Worm (Caenorhabditis elegans) whole organism, mixed stage, embryonic: ENCODE measurements around the gene nhr-21.

Experiments
- M03D4.4 ChIP-seq: sonication (generic microtip); optimal IDR thresholded peaks from 2 replicates; lab custom pipeline; 2017; ENCODE audit warnings: mild to moderate bottlenecking, missing genetic modification characterization, missing compliant biosample characterization
- bed-3 ChIP-seq: fragments of 200-800 bp; sonication (Bioruptor generic); optimal IDR thresholded peaks from 3 replicates; lab custom pipeline; 2018; ENCODE audit warnings: mild to moderate bottlenecking, missing genetic modification characterization, moderate library complexity, missing compliant biosample characterization
- blmp-1 ChIP-seq: fragments of 150-350 bp; optimal IDR thresholded peaks from 2 replicates; lab custom pipeline; 2014; ENCODE audit warnings: missing biosample characterization, missing genetic modification characterization
- ceh-39 ChIP-seq: fragments of 150-350 bp; optimal IDR thresholded peaks from 2 replicates; lab custom pipeline; 2014; ENCODE audit warnings: missing biosample characterization, missing genetic modification characterization
- ceh-83 ChIP-seq: fragments of 200-800 bp; sonication (Bioruptor generic); optimal IDR thresholded peaks from 2 replicates; lab custom pipeline; 2018; ENCODE audit warnings: mild to moderate bottlenecking, missing genetic modification characterization, missing compliant biosample characterization
- ces-1 ChIP-seq: fragments of 150-350 bp; optimal IDR thresholded peaks from 2 replicates; lab custom pipeline; 2014; ENCODE audit warnings: missing biosample characterization, missing genetic modification reagents, missing genetic modification characterization
- cnd-1 ChIP-seq: fragments of 200-800 bp; sonication (Bioruptor generic); optimal IDR thresholded peaks from 2 replicates; lab custom pipeline; 2018; ENCODE audit warnings: mild to moderate bottlenecking, missing genetic modification characterization, missing compliant biosample characterization
- drap-1 ChIP-seq: fragments of 200-800 bp; sonication (Bioruptor generic); optimal IDR thresholded peaks from 3 replicates; lab custom pipeline; 2018; ENCODE audit warnings: mild to moderate bottlenecking, missing genetic modification characterization, missing compliant biosample characterization
- elt-1 ChIP-seq: sonication (generic microtip); optimal IDR thresholded peaks from 2 replicates; lab custom pipeline; 2017; ENCODE audit warnings: missing genetic modification characterization, mild to moderate bottlenecking, missing compliant biosample characterization, antibody characterized with exemption, moderate library complexity, borderline replicate concordance; ENCODE audit not compliant: insufficient read depth
- elt-3 ChIP-seq: fragments of 150-350 bp; optimal IDR thresholded peaks from 2 replicates; lab custom pipeline; 2014; ENCODE audit warnings: missing biosample characterization, missing genetic modification characterization
- flh-1 ChIP-seq: fragments of 200-800 bp; sonication (Bioruptor generic); optimal IDR thresholded peaks from 2 replicates; lab custom pipeline; 2018; ENCODE audit warnings: mild to moderate bottlenecking, missing genetic modification characterization, moderate library complexity, missing compliant biosample characterization
- ham-2 ChIP-seq: fragments of 200-800 bp; sonication (Bioruptor generic); optimal IDR thresholded peaks from 2 replicates; lab custom pipeline; 2018; ENCODE audit warnings: mild to moderate bottlenecking, missing genetic modification characterization, missing compliant biosample characterization
- hlh-1 ChIP-seq: fragments of 150-350 bp; optimal IDR thresholded peaks from 2 replicates; lab custom pipeline; 2014; ENCODE audit warnings: missing biosample characterization, missing genetic modification reagents, missing genetic modification characterization
- lin-13 ChIP-seq: fragments of 150-350 bp; optimal IDR thresholded peaks from 2 replicates; lab custom pipeline; 2014; ENCODE audit warnings: missing biosample characterization, missing genetic modification characterization
- lin-32 ChIP-seq: fragments of 200-800 bp; sonication (Bioruptor generic); optimal IDR thresholded peaks from 2 replicates; lab custom pipeline; 2018; ENCODE audit warnings: mild to moderate bottlenecking, missing genetic modification characterization, missing compliant biosample characterization
- lsy-2 ChIP-seq: fragments of 150-350 bp; optimal IDR thresholded peaks from 2 replicates; lab custom pipeline; 2014; ENCODE audit warnings: missing biosample characterization, missing genetic modification characterization
- mep-1 ChIP-seq: fragments of 150-350 bp; optimal IDR thresholded peaks from 2 replicates; lab custom pipeline; 2017; ENCODE audit warnings: missing biosample characterization, missing genetic modification reagents, missing genetic modification characterization, inconsistent platforms
- mls-2 ChIP-seq: sonication (generic microtip); optimal IDR thresholded peaks from 2 replicates; lab custom pipeline; 2016; ENCODE audit warnings: mild to moderate bottlenecking, missing genetic modification characterization, moderate library complexity, missing compliant biosample characterization
- nhr-12 ChIP-seq: fragments of 150-350 bp; optimal IDR thresholded peaks from 2 replicates; lab custom pipeline; 2014; ENCODE audit warnings: missing biosample characterization, missing genetic modification characterization
- nhr-2 ChIP-seq: fragments of 150-350 bp; optimal IDR thresholded peaks from 2 replicates; lab custom pipeline; 2014; ENCODE audit warnings: missing biosample characterization, missing genetic modification characterization
- nhr-237 ChIP-seq: fragments of 150-350 bp; optimal IDR thresholded peaks from 2 replicates; lab custom pipeline; 2014; ENCODE audit warnings: missing biosample characterization, missing genetic modification characterization
- nhr-28 ChIP-seq: fragments of 150-350 bp; optimal IDR thresholded peaks from 2 replicates; lab custom pipeline; 2014; ENCODE audit warnings: missing biosample characterization, missing genetic modification characterization
- nhr-76 ChIP-seq: sonication (generic microtip); optimal IDR thresholded peaks from 2 replicates; lab custom pipeline; 2017; ENCODE audit warnings: missing biosample characterization, missing genetic modification characterization
- pha-4 ChIP-seq: fragments of 150-350 bp; optimal IDR thresholded peaks from 2 replicates; lab custom pipeline; 2018; ENCODE audit warnings: missing biosample characterization, missing genetic modification reagents, missing genetic modification characterization
- sem-2 ChIP-seq: fragments of 200-800 bp; sonication (Bioruptor generic); optimal IDR thresholded peaks from 2 replicates; lab custom pipeline; 2018; ENCODE audit warnings: mild to moderate bottlenecking, missing genetic modification characterization, missing compliant biosample characterization
- snpc-4 ChIP-seq: fragments of 150-350 bp; optimal IDR thresholded peaks from 2 replicates; lab custom pipeline; 2014; ENCODE audit warnings: missing biosample characterization, missing genetic modification characterization
- sptf-1 ChIP-seq: sonication (generic microtip); optimal IDR thresholded peaks from 2 replicates; lab custom pipeline; 2017; ENCODE audit warnings: mild to moderate bottlenecking, missing genetic modification characterization, moderate library complexity, missing compliant biosample characterization
- tbx-8 ChIP-seq: fragments of 200-800 bp; sonication (Bioruptor generic); optimal IDR thresholded peaks from 2 replicates; lab custom pipeline; 2018; ENCODE audit warnings: mild to moderate bottlenecking, missing genetic modification characterization, moderate library complexity, missing compliant biosample characterization
- unc-120 ChIP-seq: sonication (generic microtip); optimal IDR thresholded peaks from 2 replicates; lab custom pipeline; 2017; ENCODE audit warnings: missing genetic modification characterization, missing compliant biosample characterization; ENCODE audit not compliant: poor library complexity, severe bottlenecking
- unc-39 ChIP-seq: fragments of 150-350 bp; optimal IDR thresholded peaks from 2 replicates; lab custom pipeline; 2014; ENCODE audit warnings: missing biosample characterization, missing genetic modification characterization
- unc-62 ChIP-seq: fragments of 150-350 bp; optimal IDR thresholded peaks from 2 replicates; lab custom pipeline; 2014; ENCODE audit warnings: missing biosample characterization, missing genetic modification reagents, missing genetic modification characterization
- zip-8 ChIP-seq: fragments of 150-350 bp; optimal IDR thresholded peaks from 2 replicates; lab custom pipeline; 2014; ENCODE audit warnings: missing biosample characterization, missing genetic modification characterization
- ztf-11 ChIP-seq: fragments of 150-350 bp; optimal IDR thresholded peaks from 2 replicates; lab custom pipeline; 2014; ENCODE audit warnings: missing biosample characterization, missing genetic modification characterization

The nhr-21 gene

DNA sequence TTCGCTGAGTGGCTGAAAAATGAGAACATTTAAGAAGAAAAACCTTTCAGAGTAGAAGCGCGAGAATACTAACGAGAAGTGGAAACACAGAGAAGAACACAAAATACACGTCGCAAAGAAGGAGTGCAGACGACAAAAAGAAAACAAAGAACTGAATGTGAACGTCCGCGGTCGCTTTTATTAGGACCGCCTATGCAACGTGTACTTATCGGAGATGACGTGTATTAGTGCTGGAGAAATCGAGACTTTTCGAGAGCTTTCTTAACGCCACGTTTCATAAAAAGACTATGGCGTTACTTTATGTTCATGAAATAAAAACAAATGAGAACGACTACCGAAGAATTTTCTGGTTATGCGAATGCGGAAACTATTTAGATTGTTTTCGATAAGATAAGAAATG is 13.5 kb downstream of the nhr-21 start, which contains the start of gene hsp-4:
hsp-4 (minus strand) TSS at position 139 of the 400 bp plus-strand sequence.
- TF ChIP-seq cnd-1 (tag; lab: Kevin White, UChicago) (no peak), nhr-2 (tag; lab: Kevin White, UChicago) (peak; percentile 10)

ce11 chrII:7353027-7353426 is 14.0 kb downstream of the nhr-21 start:
- no peak for TF ChIP-seq cnd-1 (tag; lab: Kevin White, UChicago)
- no peak for TF ChIP-seq unc-62 (GFP tag; lab: Kevin White, UChicago)
- TF ChIP-seq snpc-4 (tag; lab: Kevin White, UChicago) = no peak

DNA sequence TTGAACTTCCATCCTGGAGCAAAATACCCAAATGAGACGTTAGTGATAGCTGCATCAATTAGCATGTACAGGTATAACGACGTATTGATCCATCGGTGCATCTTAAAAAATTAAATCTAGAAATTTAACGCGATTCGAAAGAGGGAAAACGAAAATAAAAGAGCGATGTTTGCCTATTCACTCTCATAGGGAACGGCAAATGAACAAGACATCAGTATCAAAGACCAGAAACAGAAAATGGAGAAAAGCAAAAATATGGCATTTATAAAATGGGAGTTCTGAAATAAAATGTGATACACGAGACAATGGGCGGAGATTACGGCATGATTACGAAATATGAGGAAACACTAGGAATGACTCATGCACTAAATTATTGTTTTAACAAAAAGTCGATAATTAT is 17.3 kb downstream of the nhr-21 start, which contains the start of gene haf-2:
haf-2 (minus strand) TSS at position 101 of the 400 bp plus-strand sequence.
- TF ChIP-seq zip-8 (tag; lab: Kevin White, UChicago) = no peak
- TF ChIP-seq hlh-1 (tag; lab: Kevin White, UChicago) = no peak
- no peak for TF ChIP-seq ham-2 (GFP tag; lab: Kevin White, UChicago)
- TF ChIP-seq tbx-8 (GFP tag; lab: Kevin White, UChicago) = no peak
- TF ChIP-seq flh-1 (GFP tag; lab: Kevin White, UChicago) = no peak
- no peak for TF ChIP-seq ces-1 (GFP tag; lab: Kevin White, UChicago)
- TF ChIP-seq lin-13 (tag; lab: Kevin White, UChicago) = no peak
- TF ChIP-seq pha-4 (tag; lab: Kevin White, UChicago) = no peak
- no peak for TF ChIP-seq nhr-12 (tag; lab: Kevin White, UChicago)
- no peak for TF ChIP-seq mls-2 (tag; lab: Kevin White, UChicago)
- no peak for TF ChIP-seq sem-2
- no peak for TF ChIP-seq blmp-1 (tag; lab: Kevin White, UChicago)
- TF ChIP-seq nhr-76 (tag; lab: Kevin White, UChicago) = no peak
- no peak for TF ChIP-seq unc-62 (GFP tag; lab: Kevin White, UChicago)
- no peak for TF ChIP-seq ceh-83
- TF ChIP-seq mep-1 (tag; lab: Kevin White, UChicago) = no peak
- TF ChIP-seq drap-1 (GFP tag; lab: Kevin White, UChicago) = no peak
- TF ChIP-seq lin-32 = no peak
- TF ChIP-seq nhr-2 (tag; lab: Kevin White, UChicago) = no peak
- no peak for TF ChIP-seq ztf-11 (tag; lab: Kevin White, UChicago)

DNA sequence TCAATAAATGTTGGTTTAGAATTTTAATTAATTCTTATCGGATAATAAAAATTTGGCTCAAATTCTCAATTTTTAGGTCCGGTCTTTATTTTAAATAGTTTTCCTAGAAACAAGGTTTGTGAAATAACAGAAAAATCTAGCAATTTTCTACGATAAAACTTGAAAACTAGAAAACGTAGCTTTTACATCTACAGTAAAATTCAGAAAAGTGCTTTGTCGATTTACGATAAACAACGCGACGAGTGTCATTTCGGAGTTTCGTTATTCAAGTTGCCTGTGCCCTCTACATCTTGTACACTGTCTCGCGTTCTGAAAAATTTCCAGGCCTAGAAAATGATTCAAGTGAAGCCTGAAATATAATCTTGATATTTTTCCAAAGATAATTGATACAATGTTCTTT is 17.7 kb downstream of the nhr-21 start:
- TF ChIP-seq elt-3 (tag; lab: Kevin White, UChicago) (no peak), ceh-39 (tag; lab: Kevin White, UChicago) (no peak), lsy-2 (tag; lab: Kevin White, UChicago) (peak; percentile 30)
- TF ChIP-seq, all 35 proteins: peak for 1

ce11 chrII:7357176-7357575 is 18.1 kb downstream of the nhr-21 start:
- TF ChIP-seq unc-62 (GFP tag; lab: Kevin White, UChicago) (peak; percentile 79), hlh-1 (tag; lab: Kevin White, UChicago) (peak; percentile 70), ceh-83 (no peak)

ce11 chrII:7358489-7358943 is 19.5 kb downstream of the nhr-21 start, which contains the start of gene insc-1:
Gene insc-1 (plus strand): TSS chrII:7358893.
- peak; percentile 75 for TF ChIP-seq blmp-1 (tag; lab: Kevin White, UChicago)
- TF ChIP-seq sptf-1 (tag; lab: Kevin White, UChicago) = no peak
- peak; percentile 3 for TF ChIP-seq unc-62 (GFP tag; lab: Kevin White, UChicago)

DNA sequence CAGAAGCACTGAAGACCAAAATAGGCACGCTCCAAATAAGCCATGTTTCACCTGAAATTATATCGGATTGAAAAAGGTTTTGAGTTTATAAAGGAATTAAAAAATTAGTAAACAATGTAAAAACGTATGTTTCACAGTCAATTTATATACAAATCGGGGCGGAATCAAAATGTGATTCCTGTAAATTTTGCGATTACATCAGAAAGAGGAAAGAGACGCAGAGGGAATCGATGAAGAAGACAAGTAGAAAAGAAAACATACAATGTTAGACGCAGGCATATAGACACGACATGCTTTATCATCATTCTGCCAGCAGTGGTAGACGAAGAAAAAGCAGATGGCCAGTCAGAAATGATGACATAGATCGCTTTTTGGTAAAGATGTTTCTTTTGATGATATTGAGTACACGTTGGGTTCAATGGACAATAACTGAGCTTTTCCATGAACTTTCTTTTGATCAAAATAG is 25.0 kb downstream of the nhr-21 start, which contains the start of gene msra-1:
msra-1 (minus strand) TSS at position 51 of the 466 bp plus-strand sequence.
- TF ChIP-seq nhr-237 (tag; lab: Kevin White, UChicago) = no peak
- no peak for TF ChIP-seq ceh-83
- TF ChIP-seq M03D4.4 = no peak
- no peak for TF ChIP-seq nhr-12 (tag; lab: Kevin White, UChicago)
- no peak for TF ChIP-seq nhr-76 (tag; lab: Kevin White, UChicago)
- TF ChIP-seq hlh-1 (tag; lab: Kevin White, UChicago) = peak; percentile 24
- TF ChIP-seq ceh-39 (tag; lab: Kevin White, UChicago) = peak; percentile 65
- TF ChIP-seq nhr-28 = no peak
- no peak for TF ChIP-seq lsy-2 (tag; lab: Kevin White, UChicago)
- TF ChIP-seq unc-39 (tag; lab: Kevin White, UChicago) = no peak
- TF ChIP-seq cnd-1 (tag; lab: Kevin White, UChicago) = no peak
- TF ChIP-seq ham-2 (GFP tag; lab: Kevin White, UChicago) = no peak
- TF ChIP-seq zip-8 (tag; lab: Kevin White, UChicago) = no peak
- TF ChIP-seq pha-4 (tag; lab: Kevin White, UChicago) = no peak
- no peak for TF ChIP-seq lin-32
- peak; percentile 82 for TF ChIP-seq unc-62 (GFP tag; lab: Kevin White, UChicago)
- no peak for TF ChIP-seq elt-3 (tag; lab: Kevin White, UChicago)
- no peak for TF ChIP-seq sem-2
- peak; percentile 21 for TF ChIP-seq unc-120
- peak; percentile 46 for TF ChIP-seq ces-1 (GFP tag; lab: Kevin White, UChicago)
- TF ChIP-seq elt-1 = peak; percentile 18
- TF ChIP-seq bed-3 (GFP tag; lab: Kevin White, UChicago) = no peak
- no peak for TF ChIP-seq sptf-1 (tag; lab: Kevin White, UChicago)
- no peak for TF ChIP-seq drap-1 (GFP tag; lab: Kevin White, UChicago)
- no peak for TF ChIP-seq ztf-11 (tag; lab: Kevin White, UChicago)
- TF ChIP-seq lin-13 (tag; lab: Kevin White, UChicago) = no peak
- no peak for TF ChIP-seq blmp-1 (tag; lab: Kevin White, UChicago)
- TF ChIP-seq nhr-2 (tag; lab: Kevin White, UChicago) = no peak
- TF ChIP-seq mep-1 (tag; lab: Kevin White, UChicago) = no peak
